Worm (Caenorhabditis elegans): ENCODE data around the gene ZK666.11.
"Not testable (repeated sequence)": the region's sequence is repeated elsewhere in the genome, so short reads cannot be mapped to it uniquely, and the experiment has no call there.

The ZK666.11 gene

ce11 chrII:10485640-10486039 lies 3.3 kb downstream of the ZK666.11 start:
- TF ChIP-seq him-1 (tag; optimal IDR thresholded peaks at IDR 0.05) = no peak
- no peak for TF ChIP-seq dao-5 (tag; optimal IDR thresholded peaks at IDR 0.05)
- TF ChIP-seq W03F9.2 (tag; optimal IDR thresholded peaks at IDR 0.05) = no peak

- TF ChIP-seq him-1 (tag; optimal IDR thresholded peaks at IDR 0.05) (no peak), dao-5 (tag; optimal IDR thresholded peaks at IDR 0.05) (no peak), W03F9.2 (tag; optimal IDR thresholded peaks at IDR 0.05) (no peak)
Observed at ce11 chrII:10486738-10487137, 4.4 kb downstream of the ZK666.11 start, which contains the start of gene ZK666.15. ZK666.15 (plus strand) TSS chrII:10487038.

- TF ChIP-seq dao-5 (tag; optimal IDR thresholded peaks at IDR 0.05) = no peak
- no peak for TF ChIP-seq him-1 (tag; optimal IDR thresholded peaks at IDR 0.05)
- no peak for TF ChIP-seq W03F9.2 (tag; optimal IDR thresholded peaks at IDR 0.05)
Observed at ce11 chrII:10490329-10490728, 8.0 kb downstream of the ZK666.11 start, which contains the start of gene clec-61. clec-61 (minus strand) TSS chrII:10490537.

ce11 chrII:10493034-10493433 lies 10.7 kb downstream of the ZK666.11 start, which contains the start of gene ZK666.8:
ZK666.8 (minus strand) TSS chrII:10493134.
- TF ChIP-seq dao-5, him-1, W03F9.2 (tag; optimal IDR thresholded peaks at IDR 0.05): not testable (repeated sequence)

ce11 chrII:10494467-10494866 lies 12.1 kb downstream of the ZK666.11 start, which contains the start of gene ZK666.14:
ZK666.14 (plus strand) TSS chrII:10494767.
- TF ChIP-seq W03F9.2 (tag; optimal IDR thresholded peaks at IDR 0.05) = no peak
- TF ChIP-seq dao-5 (tag; optimal IDR thresholded peaks at IDR 0.05) = no peak
- no peak for TF ChIP-seq him-1 (tag; optimal IDR thresholded peaks at IDR 0.05)

- TF ChIP-seq him-1 (tag; optimal IDR thresholded peaks at IDR 0.05) = no peak
- no peak for TF ChIP-seq W03F9.2 (tag; optimal IDR thresholded peaks at IDR 0.05)
- no peak for TF ChIP-seq dao-5 (tag; optimal IDR thresholded peaks at IDR 0.05)
Observed at ce11 chrII:10495912-10496311, 13.6 kb downstream of the ZK666.11 start, which contains the start of gene ZK666.12. ZK666.12 (plus strand) TSS chrII:10496212.

- TF ChIP-seq him-1 (tag; optimal IDR thresholded peaks at IDR 0.05) = no peak
- no peak for TF ChIP-seq W03F9.2 (tag; optimal IDR thresholded peaks at IDR 0.05)
- no peak for TF ChIP-seq dao-5 (tag; optimal IDR thresholded peaks at IDR 0.05)
Observed at ce11 chrII:10500674-10501073, 18.4 kb downstream of the ZK666.11 start.

ce11 chrII:10501578-10501977 lies 19.3 kb downstream of the ZK666.11 start:
- TF ChIP-seq dao-5 (tag; optimal IDR thresholded peaks at IDR 0.05) (no peak), W03F9.2 (tag; optimal IDR thresholded peaks at IDR 0.05) (no peak), him-1 (tag; optimal IDR thresholded peaks at IDR 0.05) (no peak)

ce11 chrII:10502491-10503063 lies 20.3 kb downstream of the ZK666.11 start, which contains the start of gene myrf-1:
myrf-1 (minus strand) TSS chrII:10502541.
- peak; percentile 52 for TF ChIP-seq W03F9.2 (tag; optimal IDR thresholded peaks at IDR 0.05)
- TF ChIP-seq dao-5 (tag; optimal IDR thresholded peaks at IDR 0.05) = peak; percentile 56
- TF ChIP-seq him-1 (tag; optimal IDR thresholded peaks at IDR 0.05) = peak; percentile 63

ce11 chrII:10504729-10505128 lies 22.4 kb downstream of the ZK666.11 start:
- TF ChIP-seq W03F9.2 (tag; optimal IDR thresholded peaks at IDR 0.05) = no peak
- TF ChIP-seq him-1 (tag; optimal IDR thresholded peaks at IDR 0.05) = no peak
- no peak for TF ChIP-seq dao-5 (tag; optimal IDR thresholded peaks at IDR 0.05)

ce11 chrII:10505949-10506348 lies 23.6 kb downstream of the ZK666.11 start:
- TF ChIP-seq him-1 (tag; optimal IDR thresholded peaks at IDR 0.05) (no peak), W03F9.2 (tag; optimal IDR thresholded peaks at IDR 0.05) (no peak), dao-5 (tag; optimal IDR thresholded peaks at IDR 0.05) (no peak)

- TF ChIP-seq him-1 (tag; optimal IDR thresholded peaks at IDR 0.05) = no peak
- TF ChIP-seq W03F9.2 (tag; optimal IDR thresholded peaks at IDR 0.05) = no peak
- TF ChIP-seq dao-5 (tag; optimal IDR thresholded peaks at IDR 0.05) = no peak
Observed at ce11 chrII:10507906-10508305, 25.6 kb downstream of the ZK666.11 start.

ce11 chrII:10509746-10510145 lies 27.4 kb downstream of the ZK666.11 start, which contains the start of gene F59B10.2:
F59B10.2 (minus strand) TSS chrII:10509846.
- TF ChIP-seq him-1 (tag; optimal IDR thresholded peaks at IDR 0.05) (no peak), W03F9.2 (tag; optimal IDR thresholded peaks at IDR 0.05) (no peak), dao-5 (tag; optimal IDR thresholded peaks at IDR 0.05) (no peak)

- TF ChIP-seq dao-5 (tag; optimal IDR thresholded peaks at IDR 0.05) (no peak), him-1 (tag; optimal IDR thresholded peaks at IDR 0.05) (no peak), W03F9.2 (tag; optimal IDR thresholded peaks at IDR 0.05) (no peak)
Observed at ce11 chrII:10510242-10510641, 27.9 kb downstream of the ZK666.11 start, which contains the start of gene F59B10.3. F59B10.3 (plus strand) TSS chrII:10510542.

Data from whole organism, L4/young adult.